Fruit fly (Drosophila melanogaster): ENCODE data around the gene rdhB.

Gene rdhB

dm6 chr3R:22395409-22396178 is 44.1 kb downstream of the rdhB start:
- TF ChIP-seq CG8478 (optimal IDR thresholded peaks at IDR 0.05) = no peak
- TF ChIP-seq CTCF (optimal IDR thresholded peaks at IDR 0.05) = no peak

- TF ChIP-seq CG8478 (optimal IDR thresholded peaks at IDR 0.05) (no peak), CTCF (optimal IDR thresholded peaks at IDR 0.05) (no peak)
Observed at dm6 chr3R:22396238-22396772, 44.8 kb downstream of the rdhB start.

dm6 chr3R:22397068-22397700 is 45.7 kb downstream of the rdhB start:
- TF ChIP-seq CTCF (optimal IDR thresholded peaks at IDR 0.05) (no peak), CG8478 (optimal IDR thresholded peaks at IDR 0.05) (no peak)

dm6 chr3R:22400246-22400645 is 48.8 kb downstream of the rdhB start:
- no peak for TF ChIP-seq CG8478 (optimal IDR thresholded peaks at IDR 0.05)
- no peak for TF ChIP-seq CTCF (optimal IDR thresholded peaks at IDR 0.05)

- TF ChIP-seq CTCF (optimal IDR thresholded peaks at IDR 0.05) (no peak), CG8478 (optimal IDR thresholded peaks at IDR 0.05) (no peak)
Observed at dm6 chr3R:22402355-22402754, 50.9 kb downstream of the rdhB start, which contains the start of gene CG13856. TSS of gene CG13856 (plus strand) at chr3R:22402655.

- no peak for TF ChIP-seq CTCF (optimal IDR thresholded peaks at IDR 0.05)
Observed at dm6 chr3R:22405639-22406038, 54.1 kb downstream of the rdhB start, which contains the start of gene CG13855. TSS of gene CG13855 (plus strand) at chr3R:22405939.
